Worm (Caenorhabditis elegans): ENCODE data around the gene nex-2.

DNA sequence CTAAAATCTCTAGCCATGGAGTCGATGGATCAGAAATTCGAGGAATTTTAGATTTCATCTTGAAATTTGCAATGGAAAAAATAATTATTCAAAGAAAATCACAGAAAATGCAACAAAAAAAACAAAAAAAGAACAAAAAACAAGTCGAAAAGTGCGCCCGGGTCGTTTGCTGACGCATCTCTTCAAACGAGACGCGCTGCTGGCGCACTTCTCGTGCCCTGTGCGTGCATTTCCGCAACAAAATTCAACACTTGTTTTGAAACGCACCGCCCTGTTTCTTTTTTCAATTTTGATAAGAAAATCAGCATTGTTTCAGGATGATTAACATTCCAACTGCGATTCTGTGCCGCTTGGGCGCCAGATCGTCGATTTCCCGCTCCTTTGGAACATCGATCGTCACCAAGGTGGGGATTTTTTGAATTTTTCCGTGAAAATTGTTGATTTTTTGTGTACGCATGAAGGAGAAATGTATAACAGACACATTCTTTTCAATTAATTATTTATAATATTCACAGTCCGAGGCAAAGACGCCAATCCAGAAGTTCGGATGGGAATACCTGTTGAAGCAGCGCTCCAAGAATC lies 3.8 kb upstream of the nex-2 start, which contains the start of the genes jmjd-4 and mev-1:
- no peak for TF ChIP-seq tab-1 (GFP tag; IDR thresholded peaks at IDR 0.05)
- no peak for TF ChIP-seq klf-2 (GFP tag; conservative IDR thresholded peaks at IDR 0.05)

All from whole organism, midembryonic.